Worm (Caenorhabditis elegans) whole organism, late embryonic: ENCODE results near the gene agt-2.

Source experiments
- K09A11.1 ChIP-seq: sonication (generic microtip); optimal IDR thresholded peaks from 2 replicates; lab custom pipeline; 2017; ENCODE audit warnings: antibody characterized with exemption, mild to moderate bottlenecking, missing genetic modification characterization, missing compliant biosample characterization; ENCODE audit not compliant: insufficient read depth
- T23F11.4 ChIP-seq: fragments of 200-800 bp; sonication (Bioruptor generic); optimal IDR thresholded peaks from 2 replicates; lab custom pipeline; 2018; ENCODE audit warnings: mild to moderate bottlenecking, missing genetic modification characterization, missing compliant biosample characterization
- Y22D7AL.16 ChIP-seq: sonication (generic microtip); optimal IDR thresholded peaks from 2 replicates; lab custom pipeline; 2016; ENCODE audit warnings: missing genetic modification characterization, missing compliant biosample characterization
- ama-1 ChIP-seq: fragments of 150-350 bp; optimal IDR thresholded peaks from 2 replicates; lab custom pipeline; 2014
- ceh-18 ChIP-seq: sonication (generic microtip); optimal IDR thresholded peaks from 2 replicates; lab custom pipeline; 2016; ENCODE audit warnings: missing genetic modification characterization, missing compliant biosample characterization
- ceh-2 ChIP-seq: sonication (generic microtip); optimal IDR thresholded peaks from 2 replicates; lab custom pipeline; 2016; ENCODE audit warnings: missing genotype, missing genetic modification characterization, missing compliant biosample characterization
- ceh-22 ChIP-seq: sonication (generic microtip); optimal IDR thresholded peaks from 2 replicates; lab custom pipeline; 2017; ENCODE audit warnings: missing biosample characterization, missing genetic modification characterization
- ceh-24 ChIP-seq: sonication (generic microtip); optimal IDR thresholded peaks from 2 replicates; lab custom pipeline; 2016; ENCODE audit warnings: mild to moderate bottlenecking, missing genetic modification characterization, missing compliant biosample characterization
- ceh-30 ChIP-seq: fragments of 150-350 bp; optimal IDR thresholded peaks from 2 replicates; lab custom pipeline; 2014; ENCODE audit warnings: missing biosample characterization, missing genetic modification characterization
- ceh-34 ChIP-seq: sonication (generic microtip); optimal IDR thresholded peaks from 2 replicates; lab custom pipeline; 2016; ENCODE audit warnings: mild to moderate bottlenecking, missing genetic modification characterization, missing compliant biosample characterization
- ceh-45 ChIP-seq: fragments of 200-800 bp; sonication (Bioruptor generic); IDR thresholded peaks from 2 replicates; pipeline ENCODE4 v1.3.6; 2022; ENCODE audit warnings: missing genetic modification reagents, missing genetic modification characterization, missing compliant biosample characterization
- ceh-48 ChIP-seq: sonication (generic microtip); optimal IDR thresholded peaks from 2 replicates; lab custom pipeline; 2016; ENCODE audit warnings: missing genetic modification characterization, inconsistent platforms, missing compliant biosample characterization
- dmd-4 ChIP-seq: sonication (generic microtip); optimal IDR thresholded peaks from 2 replicates; lab custom pipeline; 2016; ENCODE audit warnings: borderline replicate concordance, missing genetic modification characterization, missing compliant biosample characterization
- dve-1 ChIP-seq: sonication (generic microtip); optimal IDR thresholded peaks from 2 replicates; lab custom pipeline; 2017; ENCODE audit warnings: antibody characterized with exemption, mild to moderate bottlenecking, missing genetic modification characterization, missing compliant biosample characterization
- elt-2 ChIP-seq: sonication (generic microtip); optimal IDR thresholded peaks from 2 replicates; lab custom pipeline; 2016; ENCODE audit warnings: missing genetic modification reagents, missing genetic modification characterization, missing compliant biosample characterization
- hlh-30 ChIP-seq: sonication (generic microtip); optimal IDR thresholded peaks from 2 replicates; lab custom pipeline; 2017; ENCODE audit warnings: antibody characterized with exemption, missing genetic modification characterization, missing compliant biosample characterization; ENCODE audit not compliant: insufficient read depth
- hlh-6 ChIP-seq: sonication (generic microtip); optimal IDR thresholded peaks from 2 replicates; lab custom pipeline; 2016; ENCODE audit warnings: missing genotype, missing genetic modification characterization, missing compliant biosample characterization
- hlh-8 ChIP-seq: sonication (generic microtip); optimal IDR thresholded peaks from 2 replicates; lab custom pipeline; 2016; ENCODE audit warnings: missing genotype, missing genetic modification characterization, missing compliant biosample characterization
- mec-3 ChIP-seq: sonication (generic microtip); optimal IDR thresholded peaks from 2 replicates; lab custom pipeline; 2016; ENCODE audit warnings: borderline replicate concordance, missing genetic modification characterization, missing compliant biosample characterization
- nfya-1 ChIP-seq: sonication (generic microtip); optimal IDR thresholded peaks from 2 replicates; lab custom pipeline; 2017; ENCODE audit warnings: missing genetic modification characterization, mild to moderate bottlenecking, missing compliant biosample characterization, antibody characterized with exemption, moderate library complexity
- nhr-11 ChIP-seq: fragments of 150-350 bp; optimal IDR thresholded peaks from 2 replicates; lab custom pipeline; 2014; ENCODE audit warnings: missing biosample characterization, missing genetic modification characterization
- npax-4 ChIP-seq: sonication (generic microtip); optimal IDR thresholded peaks from 2 replicates; lab custom pipeline; 2016; ENCODE audit warnings: missing genetic modification characterization, missing compliant biosample characterization
- odd-2 ChIP-seq: sonication (generic microtip); optimal IDR thresholded peaks from 2 replicates; lab custom pipeline; 2017; ENCODE audit warnings: antibody characterized with exemption, mild to moderate bottlenecking, missing genetic modification characterization, missing compliant biosample characterization
- pag-3 ChIP-seq: sonication (generic microtip); optimal IDR thresholded peaks from 2 replicates; lab custom pipeline; 2016; ENCODE audit warnings: missing compliant biosample characterization, missing genetic modification characterization, borderline replicate concordance
- pat-9 ChIP-seq: fragments of 200-800 bp; sonication (Bioruptor generic); optimal IDR thresholded peaks from 2 replicates; lab custom pipeline; 2018; ENCODE audit warnings: mild to moderate bottlenecking, missing genetic modification characterization, moderate library complexity, missing compliant biosample characterization
- pax-1 ChIP-seq: fragments of 150-350 bp; optimal IDR thresholded peaks from 2 replicates; lab custom pipeline; 2014; ENCODE audit warnings: missing biosample characterization, missing genetic modification characterization
- pha-2 ChIP-seq: sonication (generic microtip); optimal IDR thresholded peaks from 2 replicates; lab custom pipeline; 2017; ENCODE audit warnings: mild to moderate bottlenecking, missing genetic modification characterization, missing compliant biosample characterization
- pha-4 ChIP-seq: fragments of 150-350 bp; optimal IDR thresholded peaks from 2 replicates; lab custom pipeline; 2018; ENCODE audit warnings: missing biosample characterization, missing genetic modification reagents, missing genetic modification characterization
- pqm-1 ChIP-seq: sonication (generic microtip); optimal IDR thresholded peaks from 2 replicates; lab custom pipeline; 2016; ENCODE audit warnings: missing genetic modification characterization, missing compliant biosample characterization
- pros-1 ChIP-seq: fragments of 150-350 bp; optimal IDR thresholded peaks from 2 replicates; lab custom pipeline; 2014; ENCODE audit warnings: missing biosample characterization, missing genetic modification reagents, missing genetic modification characterization
- ref-2 ChIP-seq: sonication (generic microtip); optimal IDR thresholded peaks from 2 replicates; lab custom pipeline; 2016; ENCODE audit warnings: missing genetic modification characterization, missing compliant biosample characterization
- rnt-1 ChIP-seq: sonication (generic microtip); optimal IDR thresholded peaks from 2 replicates; lab custom pipeline; 2016; ENCODE audit warnings: missing genetic modification characterization, missing compliant biosample characterization
- sdc-2 ChIP-seq: sonication (generic microtip); optimal IDR thresholded peaks from 2 replicates; lab custom pipeline; 2016; ENCODE audit warnings: missing genotype, missing genetic modification characterization, missing compliant biosample characterization
- sox-4 ChIP-seq: sonication (generic microtip); optimal IDR thresholded peaks from 2 replicates; lab custom pipeline; 2017; ENCODE audit warnings: mild to moderate bottlenecking, missing genetic modification characterization, inconsistent platforms, missing compliant biosample characterization
- syd-9 ChIP-seq: sonication (generic microtip); optimal IDR thresholded peaks from 2 replicates; lab custom pipeline; 2016; ENCODE audit warnings: mild to moderate bottlenecking, missing genetic modification characterization, moderate library complexity, missing compliant biosample characterization
- tbx-2 ChIP-seq: sonication (generic microtip); optimal IDR thresholded peaks from 2 replicates; lab custom pipeline; 2016; ENCODE audit warnings: missing genetic modification characterization, missing compliant biosample characterization
- tbx-7 ChIP-seq: sonication (generic microtip); optimal IDR thresholded peaks from 2 replicates; lab custom pipeline; 2016; ENCODE audit warnings: missing genotype, missing genetic modification characterization, missing compliant biosample characterization
- unc-55 ChIP-seq: sonication (generic microtip); optimal IDR thresholded peaks from 2 replicates; lab custom pipeline; 2017; ENCODE audit warnings: missing biosample characterization, missing genetic modification reagents, missing genetic modification characterization
- unc-86 ChIP-seq: sonication (generic microtip); optimal IDR thresholded peaks from 2 replicates; lab custom pipeline; 2016; ENCODE audit warnings: missing genetic modification characterization, missing compliant biosample characterization

Gene agt-2

ce11 chrII:5379614-5380077 lies 6.0 kb upstream of the agt-2 start, which contains the start of gene pkc-3:
Gene pkc-3 (plus strand): TSS chrII:5380027.
- peak; percentile 74 for TF ChIP-seq elt-2 (tag; lab: Kevin White, UChicago)
- peak; percentile 2 for TF ChIP-seq hlh-30 (tag; lab: Kevin White, UChicago)
- TF ChIP-seq ceh-24 (tag; lab: Kevin White, UChicago): no peak
- TF ChIP-seq nfya-1: peak; percentile 34
- TF ChIP-seq tbx-2 (tag; lab: Kevin White, UChicago): peak; percentile 14
- TF ChIP-seq ama-1 (lab: Kevin White, UChicago): peak; percentile 43
- no peak for TF ChIP-seq ceh-45 (GFP tag; lab: Robert Waterston, UW)
- TF ChIP-seq dve-1: peak; percentile 4
- no peak for TF ChIP-seq dmd-4 (tag; lab: Kevin White, UChicago)
- no peak for TF ChIP-seq syd-9 (tag; lab: Kevin White, UChicago)
- TF ChIP-seq rnt-1 (tag; lab: Kevin White, UChicago): no peak
- no peak for TF ChIP-seq hlh-6 (tag; lab: Kevin White, UChicago)
- TF ChIP-seq T23F11.4: peak; percentile 26
- no peak for TF ChIP-seq K09A11.1 (tag; lab: Kevin White, UChicago)
- no peak for TF ChIP-seq sdc-2 (tag; lab: Kevin White, UChicago)
- TF ChIP-seq unc-55 (GFP tag; lab: Kevin White, UChicago): no peak
- TF ChIP-seq pax-1 (tag; lab: Kevin White, UChicago): peak; percentile 26
- peak; percentile 9 for TF ChIP-seq ceh-2 (tag; lab: Kevin White, UChicago)
- TF ChIP-seq, all 69 proteins: peak for 9

ce11 chrII:5378239-5378521 lies 4.6 kb upstream of the agt-2 start:
- no peak for TF ChIP-seq nhr-11
- TF ChIP-seq pha-4 (tag; lab: Kevin White, UChicago): no peak
- no peak for TF ChIP-seq syd-9 (tag; lab: Kevin White, UChicago)
- no peak for TF ChIP-seq mec-3 (tag; lab: Kevin White, UChicago)
- TF ChIP-seq odd-2: no peak
- TF ChIP-seq ceh-22 (tag; lab: Kevin White, UChicago): no peak
- TF ChIP-seq pat-9 (tag; lab: Kevin White, UChicago): no peak
- TF ChIP-seq sox-4: no peak
- no peak for TF ChIP-seq tbx-7 (tag; lab: Kevin White, UChicago)
- no peak for TF ChIP-seq ceh-18

- TF ChIP-seq unc-86 (tag; lab: Kevin White, UChicago) (no peak), syd-9 (tag; lab: Kevin White, UChicago) (no peak), odd-2 (no peak)
- TF ChIP-seq, all 69 proteins: peak for 0
Measured at ce11 chrII:5377467-5378238, 4.0 kb upstream of the agt-2 start, which contains the start of gene prdx-2. Gene prdx-2 (plus strand): TSS chrII:5378195.

ce11 chrII:5374967-5375366 lies 1.3 kb upstream of the agt-2 start, which contains the start of gene algn-2:
Gene algn-2 (plus strand): TSS chrII:5375267.
- TF ChIP-seq ceh-30 (tag; lab: Kevin White, UChicago) (no peak), npax-4 (no peak), dmd-4 (tag; lab: Kevin White, UChicago) (no peak), pag-3 (tag; lab: Kevin White, UChicago) (no peak), pha-2 (tag; lab: Kevin White, UChicago) (no peak), ref-2 (no peak), ceh-34 (tag; lab: Kevin White, UChicago) (no peak), pha-4 (tag; lab: Kevin White, UChicago) (no peak), odd-2 (no peak), nfya-1 (no peak), pqm-1 (tag; lab: Kevin White, UChicago) (no peak), dve-1 (no peak), Y22D7AL.16 (no peak), pros-1 (no peak), hlh-8 (tag; lab: Kevin White, UChicago) (no peak), ceh-48 (tag; lab: Kevin White, UChicago) (no peak), pat-9 (tag; lab: Kevin White, UChicago) (no peak)
